Fruit fly (Drosophila melanogaster) whole organism, embryonic: ENCODE results near the gene CG7781.

Source experiments
- Ada2b ChIP-seq: fragments of 200-800 bp; sonication (Bioruptor generic); IDR thresholded peaks from 2 replicates; pipeline ENCODE4 v1.3.6; 2022; ENCODE audit warnings: missing biosample characterization, missing genetic modification characterization
- Aef1 ChIP-seq: fragments of 200-800 bp; sonication (Bioruptor generic); IDR thresholded peaks from 3 replicates; pipeline ENCODE4 v1.3.6; 2022; ENCODE audit warnings: missing biosample characterization, missing genetic modification characterization
- B-H2 ChIP-seq: fragments of 200-800 bp; sonication (Bioruptor generic); optimal IDR thresholded peaks from 2 replicates; lab custom pipeline; 2018; ENCODE audit warnings: missing biosample characterization, mild to moderate bottlenecking, missing genetic modification characterization
- CG10431 ChIP-seq: fragments of 200-800 bp; sonication (Bioruptor generic); optimal IDR thresholded peaks from 3 replicates; lab custom pipeline; 2018; ENCODE audit warnings: missing biosample characterization, mild to moderate bottlenecking, missing genetic modification characterization
- CG10462 ChIP-seq: fragments of 200-800 bp; sonication (Bioruptor generic); optimal IDR thresholded peaks from 2 replicates; lab custom pipeline; 2016; ENCODE audit warnings: missing biosample characterization, missing genetic modification characterization
- CG11085 ChIP-seq: fragments of 200-800 bp; sonication (Bioruptor generic); IDR thresholded peaks from 2 replicates; pipeline ENCODE4 v1.3.6; 2022; ENCODE audit warnings: missing biosample characterization, missing genetic modification characterization
- CG12769 ChIP-seq: fragments of 200-800 bp; sonication (Bioruptor generic); optimal IDR thresholded peaks from 2 replicates; lab custom pipeline; 2019; ENCODE audit warnings: missing biosample characterization, mild to moderate bottlenecking, missing genetic modification characterization, moderate library complexity
- CG13624 ChIP-seq: fragments of 200-800 bp; sonication (Bioruptor generic); optimal IDR thresholded peaks from 2 replicates; lab custom pipeline; 2016; ENCODE audit warnings: missing biosample characterization, missing genetic modification characterization
- CG17612 ChIP-seq: fragments of 200-800 bp; sonication (Bioruptor generic); IDR thresholded peaks from 2 replicates; pipeline ENCODE4 v1.3.6; 2022; ENCODE audit warnings: missing biosample characterization, missing genetic modification characterization
- CG18619 ChIP-seq: fragments of 200-800 bp; sonication (Bioruptor generic); optimal IDR thresholded peaks from 3 replicates; lab custom pipeline; 2017; ENCODE audit warnings: missing biosample characterization, mild to moderate bottlenecking, missing genetic modification characterization
- CG2712 ChIP-seq: fragments of 200-800 bp; optimal IDR thresholded peaks from 3 replicates; lab custom pipeline; 2019; ENCODE audit warnings: missing biosample characterization, mild to moderate bottlenecking, missing genetic modification characterization, moderate library complexity
- CG34224 ChIP-seq: fragments of 200-800 bp; sonication (Bioruptor generic); IDR thresholded peaks from 3 replicates; pipeline ENCODE4 v1.3.6; 2022; ENCODE audit warnings: missing biosample characterization, missing genetic modification characterization; ENCODE audit not compliant: partially characterized antibody
- CG3838 ChIP-seq: fragments of 200-800 bp; sonication (Bioruptor generic); optimal IDR thresholded peaks from 3 replicates; lab custom pipeline; 2016; ENCODE audit warnings: missing biosample characterization, missing genetic modification characterization
- CG4328 ChIP-seq: fragments of 200-800 bp; sonication (Bioruptor generic); optimal IDR thresholded peaks from 3 replicates; lab custom pipeline; 2017; ENCODE audit warnings: missing biosample characterization, missing genetic modification reagents, missing genetic modification characterization
- CG5245 ChIP-seq: fragments of 200-800 bp; sonication (Bioruptor generic); optimal IDR thresholded peaks from 3 replicates; lab custom pipeline; 2016; ENCODE audit warnings: missing biosample characterization, missing genetic modification characterization
- CG5953 ChIP-seq: fragments of 200-800 bp; sonication (Bioruptor generic); IDR thresholded peaks from 2 replicates; pipeline ENCODE4 v1.3.6; 2022; ENCODE audit warnings: missing biosample characterization, missing genetic modification characterization
- CG7357 ChIP-seq: fragments of 200-800 bp; sonication (Bioruptor generic); IDR thresholded peaks from 3 replicates; pipeline ENCODE4 v1.3.6; 2022; ENCODE audit warnings: missing biosample characterization, missing genetic modification characterization
- CG7963 ChIP-seq: fragments of 200-800 bp; sonication (Bioruptor generic); IDR thresholded peaks from 3 replicates; pipeline ENCODE4 v1.3.6; 2022; ENCODE audit warnings: missing biosample characterization, missing genetic modification characterization; ENCODE audit not compliant: partially characterized antibody
- CG7987 ChIP-seq: fragments of 200-800 bp; sonication (Bioruptor generic); optimal IDR thresholded peaks from 2 replicates; lab custom pipeline; 2018; ENCODE audit warnings: missing biosample characterization, mild to moderate bottlenecking, missing genetic modification characterization, moderate library complexity
- CG8478 ChIP-seq: fragments of >200 bp; optimal IDR thresholded peaks from 2 replicates; lab custom pipeline; 2018
- CG8765 ChIP-seq: fragments of 200-800 bp; sonication (Bioruptor generic); IDR thresholded peaks from 2 replicates; pipeline ENCODE4 v1.3.6; 2022; ENCODE audit warnings: missing biosample characterization, missing genetic modification characterization
- CG9817 ChIP-seq: fragments of 200-800 bp; sonication (Bioruptor generic); optimal IDR thresholded peaks from 2 replicates; lab custom pipeline; 2018; ENCODE audit warnings: missing biosample characterization, mild to moderate bottlenecking, missing genetic modification characterization, moderate library complexity
- Elba2 ChIP-seq: fragments of 200-800 bp; sonication (Bioruptor generic); optimal IDR thresholded peaks from 3 replicates; lab custom pipeline; 2016; ENCODE audit warnings: missing biosample characterization, missing genetic modification characterization
- GATAe ChIP-seq: fragments of 200-800 bp; sonication (Bioruptor generic); conservative IDR thresholded peaks from 2 replicates; pipeline ENCODE4 v1.3.6; 2022; ENCODE audit warnings: missing biosample characterization, missing genetic modification characterization
- H15 ChIP-seq: fragments of 200-800 bp; sonication (Bioruptor generic); IDR thresholded peaks from 3 replicates; pipeline ENCODE4 v1.3.6; 2022; ENCODE audit warnings: missing biosample characterization, missing genetic modification characterization
- HmgD ChIP-seq: fragments of 200-800 bp; sonication (Bioruptor generic); optimal IDR thresholded peaks from 3 replicates; lab custom pipeline; 2016; ENCODE audit warnings: missing biosample characterization, missing genetic modification characterization
- Hr3 ChIP-seq: fragments of 200-800 bp; sonication (Bioruptor generic); optimal IDR thresholded peaks from 3 replicates; lab custom pipeline; 2016; ENCODE audit warnings: missing biosample characterization, missing genetic modification characterization
- Rx ChIP-seq: fragments of 200-800 bp; sonication (Bioruptor generic); IDR thresholded peaks from 2 replicates; pipeline ENCODE4 v1.3.6; 2022; ENCODE audit warnings: missing biosample characterization, missing genetic modification characterization
- Sin3A ChIP-seq: fragments of >200 bp; optimal IDR thresholded peaks from 2 replicates; lab custom pipeline; 2018
- Xbp1 ChIP-seq: fragments of 200-800 bp; sonication (Bioruptor generic); optimal IDR thresholded peaks from 3 replicates; lab custom pipeline; 2016; ENCODE audit warnings: missing biosample characterization, mild to moderate bottlenecking, missing genetic modification characterization
- ash1 ChIP-seq: fragments of 200-800 bp; sonication (Bioruptor generic); optimal IDR thresholded peaks from 2 replicates; lab custom pipeline; 2018; ENCODE audit warnings: missing biosample characterization, mild to moderate bottlenecking, missing genetic modification characterization
- cad ChIP-seq: fragments of >200 bp; optimal IDR thresholded peaks from 2 replicates; lab custom pipeline; 2017; ENCODE audit warnings: missing biosample characterization, missing genetic modification characterization
- cas ChIP-seq: fragments of 200-800 bp; sonication (Bioruptor generic); IDR thresholded peaks from 2 replicates; pipeline ENCODE4 v1.3.6; 2022; ENCODE audit warnings: missing biosample characterization, missing genetic modification characterization
- chinmo ChIP-seq: fragments of 200-800 bp; sonication (Bioruptor generic); IDR thresholded peaks from 4 replicates; pipeline ENCODE4 v1.3.6; 2022; ENCODE audit warnings: missing biosample characterization, missing genetic modification characterization; ENCODE audit not compliant: partially characterized antibody
- chm ChIP-seq: fragments of 200-800 bp; sonication (Bioruptor generic); IDR thresholded peaks from 2 replicates; pipeline ENCODE4 v1.3.6; 2022; ENCODE audit warnings: missing biosample characterization, missing genetic modification characterization
- crol ChIP-seq: fragments of 200-800 bp; sonication (Bioruptor generic); IDR thresholded peaks from 2 replicates; pipeline ENCODE4 v1.3.6; 2022; ENCODE audit warnings: missing biosample characterization, missing genetic modification characterization
- disco-r ChIP-seq: fragments of 200-800 bp; sonication (Bioruptor generic); optimal IDR thresholded peaks from 2 replicates; lab custom pipeline; 2016; ENCODE audit warnings: missing biosample characterization, missing genetic modification characterization
- dysf ChIP-seq: fragments of 200-800 bp; sonication (Bioruptor generic); IDR thresholded peaks from 3 replicates; pipeline ENCODE4 v1.3.6; 2022; ENCODE audit warnings: missing biosample characterization, missing genetic modification characterization
- eve ChIP-seq, 2 experiments: fragments of >200 bp; optimal IDR thresholded peaks; 2 replicates each; lab custom pipeline; 2017; ENCODE audit warnings: missing biosample characterization in 2 of 2, missing genetic modification characterization in 2 of 2
- fru ChIP-seq: fragments of >200 bp; optimal IDR thresholded peaks from 2 replicates; lab custom pipeline; 2017
- fu2 ChIP-seq: fragments of 200-800 bp; sonication (Bioruptor generic); optimal IDR thresholded peaks from 2 replicates; lab custom pipeline; 2016; ENCODE audit warnings: missing biosample characterization, missing genetic modification characterization
- grn ChIP-seq: fragments of 200-800 bp; sonication (Bioruptor generic); optimal IDR thresholded peaks from 3 replicates; lab custom pipeline; 2017; ENCODE audit warnings: missing biosample characterization, missing genetic modification characterization
- p53 ChIP-seq: fragments of 200-800 bp; sonication (Bioruptor generic); optimal IDR thresholded peaks from 2 replicates; lab custom pipeline; 2016; ENCODE audit warnings: missing biosample characterization, missing genetic modification characterization
- pnt ChIP-seq: fragments of 200-800 bp; sonication (Bioruptor generic); optimal IDR thresholded peaks from 3 replicates; lab custom pipeline; 2016; ENCODE audit warnings: missing biosample characterization, missing genetic modification characterization
- rib ChIP-seq: fragments of 200-800 bp; sonication (Bioruptor generic); IDR thresholded peaks from 2 replicates; pipeline ENCODE4 v1.3.6; 2022; ENCODE audit warnings: missing biosample characterization, missing genetic modification characterization
- sc ChIP-seq, 3 experiments: fragments of >200 bp in 2 of 3; fragments of 200-800 bp in 1 of 3; sonication (Bioruptor generic) in 1 of 3; optimal IDR thresholded peaks; 2 replicates in 2 of 3; 3 replicates in 1 of 3; lab custom pipeline; 2017; ENCODE audit warnings: mild to moderate bottlenecking in 1 of 3, missing biosample characterization in 1 of 3, missing genetic modification characterization in 1 of 3, missing genetic modification reagents in 1 of 3
- sr ChIP-seq: fragments of 200-800 bp; sonication (Bioruptor generic); IDR thresholded peaks from 3 replicates; pipeline ENCODE4 v1.3.6; 2022; ENCODE audit warnings: missing biosample characterization, missing genetic modification characterization
- stwl ChIP-seq: fragments of 200-800 bp; sonication (Bioruptor generic); optimal IDR thresholded peaks from 3 replicates; lab custom pipeline; 2018; ENCODE audit warnings: missing biosample characterization, mild to moderate bottlenecking, missing genetic modification characterization, moderate library complexity
- tio ChIP-seq: fragments of 200-800 bp; sonication (Bioruptor generic); optimal IDR thresholded peaks from 2 replicates; lab custom pipeline; 2017; ENCODE audit warnings: missing biosample characterization, missing genetic modification characterization, inconsistent platforms
- toy ChIP-seq: fragments of 200-800 bp; sonication (Bioruptor generic); IDR thresholded peaks from 2 replicates; pipeline ENCODE4 v1.3.6; 2022; ENCODE audit warnings: missing biosample characterization, missing genetic modification characterization
- trem ChIP-seq: fragments of 200-800 bp; optimal IDR thresholded peaks from 3 replicates; lab custom pipeline; 2019; ENCODE audit warnings: missing biosample characterization, mild to moderate bottlenecking, missing genetic modification characterization, moderate library complexity
- tup ChIP-seq: fragments of 200-800 bp; sonication (Bioruptor generic); optimal IDR thresholded peaks from 2 replicates; lab custom pipeline; 2016; ENCODE audit warnings: missing biosample characterization, mild to moderate bottlenecking, missing genetic modification characterization, moderate library complexity

Gene CG7781

dm6 chr2L:8319858-8320525 is 5.2 kb downstream of the CG7781 start, which contains the start of the genes mtsh and strat (continued):
- TF ChIP-seq fru (lab: Kevin White, UChicago) (no peak), Hr3 (GFP tag; lab: Kevin White, UChicago) (no peak), Xbp1 (peak; percentile 66), CG7963 (GFP tag; lab: Robert Waterston, UW) (peak; percentile 79), CG10462 (GFP tag; lab: Kevin White, UChicago) (no peak), chinmo (peak; percentile 88; the same call in 3 of the 4 replicates), CG5953 (GFP tag; lab: Robert Waterston, UW) (no peak), rib (GFP tag; lab: Robert Waterston, UW) (no peak), CG13624 (GFP tag; lab: Kevin White, UChicago) (peak; percentile 73), CG34224 (peak; percentile 59), CG17612 (GFP tag; lab: Robert Waterston, UW) (no peak), trem (tag; lab: Kevin White, UChicago) (peak; percentile 65), Elba2 (GFP tag; lab: Kevin White, UChicago) (no peak), chm (GFP tag; lab: Robert Waterston, UW) (peak; percentile 56), crol (GFP tag; lab: Robert Waterston, UW) (no peak), GATAe (GFP tag; lab: Robert Waterston, UW) (peak; percentile 63; the same call in 1 of the 2 replicates), Ada2b (GFP tag; lab: Robert Waterston, UW) (peak; percentile 16; the same call in 1 of the 2 replicates), dysf (GFP tag; lab: Robert Waterston, UW) (peak; percentile 45; the same call in 2 of the 3 replicates), eve (GFP tag; optimal IDR thresholded peaks at IDR 0.05; lab: Kevin White, UChicago) (no peak), Rx (no peak), CG2712 (tag; lab: Kevin White, UChicago) (peak; percentile 70), CG9817 (tag; lab: Kevin White, UChicago) (peak; percentile 30), cad (GFP tag; lab: Kevin White, UChicago) (no peak), CG7987 (GFP tag; lab: Kevin White, UChicago) (peak; percentile 84), fu2 (GFP tag; lab: Kevin White, UChicago) (no peak), stwl (peak; percentile 96), CG12769 (tag; lab: Kevin White, UChicago) (no peak), tup (no peak), Sin3A (lab: Kevin White, UChicago) (peak; percentile 50), CG8478 (lab: Kevin White, UChicago) (no peak), disco-r (peak; percentile 29), HmgD (GFP tag; lab: Kevin White, UChicago) (no peak), p53 (GFP tag; lab: Kevin White, UChicago) (peak; percentile 51), Aef1 (GFP tag; lab: Robert Waterston, UW) (no peak), CG5245 (GFP tag; lab: Kevin White, UChicago) (peak; percentile 22), CG7357 (GFP tag; lab: Robert Waterston, UW) (no peak), CG11085 (GFP tag; lab: Robert Waterston, UW) (peak; percentile 21; the same call in 1 of the 2 replicates), CG3838 (no peak), sc (optimal IDR thresholded peaks at IDR 0.05; lab: Kevin White, UChicago) (no peak), sc (GFP tag; optimal IDR thresholded peaks at IDR 0.05; lab: Kevin White, UChicago) (no peak), H15 (GFP tag; lab: Robert Waterston, UW) (no peak), CG10431 (GFP tag; lab: Kevin White, UChicago) (no peak), tio (GFP tag; lab: Kevin White, UChicago) (no peak), sr (GFP tag; lab: Robert Waterston, UW) (peak; percentile 47; the same call in 1 of the 3 replicates), ash1 (GFP tag; lab: Kevin White, UChicago) (peak; percentile 8), CG18619 (GFP tag; lab: Kevin White, UChicago) (peak; percentile 31), cas (GFP tag; lab: Robert Waterston, UW) (no peak), B-H2 (peak; percentile 59), CG4328 (GFP tag; lab: Kevin White, UChicago) (peak; percentile 66), grn (GFP tag; lab: Kevin White, UChicago) (peak; percentile 38), toy (no peak), pnt (no peak), CG8765 (GFP tag; lab: Robert Waterston, UW) (no peak)
